Worm (Caenorhabditis elegans): ENCODE data around the gene srd-74.

srd-74 gene

ce11 chrIII:11746718-11747117 lies 35.2 kb upstream of the srd-74 start, which contains the start of gene mrt-2 (continued):
- TF ChIP-seq rcor-1 (GFP tag; IDR thresholded peaks at IDR 0.05) (peak; percentile 76), zim-3 (tag; optimal IDR thresholded peaks at IDR 0.05) (no peak), cebp-2 (GFP tag; IDR thresholded peaks at IDR 0.05) (no peak), madf-10 (tag; optimal IDR thresholded peaks at IDR 0.05) (peak; percentile 48), Y53F4B.3 (GFP tag; IDR thresholded peaks at IDR 0.05) (no peak), snpc-4 (GFP tag; optimal IDR thresholded peaks at IDR 0.05) (no peak), snpc-4 (tag; optimal IDR thresholded peaks at IDR 0.05) (peak in 1 of 4 experiments; percentile 21), lin-40 (tag; optimal IDR thresholded peaks at IDR 0.05) (peak; percentile 78), sptf-2 (GFP tag; optimal IDR thresholded peaks at IDR 0.05) (no peak), C06A6.2 (GFP tag; conservative IDR thresholded peaks at IDR 0.05) (no peak), hmg-1.2 (GFP tag; IDR thresholded peaks at IDR 0.05) (no peak), mcd-1 (GFP tag; IDR thresholded peaks at IDR 0.05) (peak; percentile 80), repo-1 (tag; optimal IDR thresholded peaks at IDR 0.05) (no peak), dpl-1 (GFP tag; optimal IDR thresholded peaks at IDR 0.05) (peak; percentile 55), lin-54 (GFP tag; optimal IDR thresholded peaks at IDR 0.05) (peak; percentile 91), athp-1 (tag; optimal IDR thresholded peaks at IDR 0.05) (no peak)

ce11 chrIII:11750232-11750631 lies 31.7 kb upstream of the srd-74 start:
- TF ChIP-seq dpff-1 (tag; optimal IDR thresholded peaks at IDR 0.05) (no peak), Y53G8AR.9 (GFP tag; conservative IDR thresholded peaks at IDR 0.05) (no peak), ceh-27 (GFP tag; optimal IDR thresholded peaks at IDR 0.05) (no peak), attf-5 (GFP tag; optimal IDR thresholded peaks at IDR 0.05) (no peak), snpc-1.3 (tag; optimal IDR thresholded peaks at IDR 0.05; ENCODE audit: insufficient read depth) (no peak), T07F8.4 (tag; optimal IDR thresholded peaks at IDR 0.05) (no peak), aptf-2 (GFP tag; conservative IDR thresholded peaks at IDR 0.05) (no peak), K11D2.4 (GFP tag; IDR thresholded peaks at IDR 0.05) (0 out of 2 replicates have a peak, but pooled peaks have one; percentile 21)

DNA sequence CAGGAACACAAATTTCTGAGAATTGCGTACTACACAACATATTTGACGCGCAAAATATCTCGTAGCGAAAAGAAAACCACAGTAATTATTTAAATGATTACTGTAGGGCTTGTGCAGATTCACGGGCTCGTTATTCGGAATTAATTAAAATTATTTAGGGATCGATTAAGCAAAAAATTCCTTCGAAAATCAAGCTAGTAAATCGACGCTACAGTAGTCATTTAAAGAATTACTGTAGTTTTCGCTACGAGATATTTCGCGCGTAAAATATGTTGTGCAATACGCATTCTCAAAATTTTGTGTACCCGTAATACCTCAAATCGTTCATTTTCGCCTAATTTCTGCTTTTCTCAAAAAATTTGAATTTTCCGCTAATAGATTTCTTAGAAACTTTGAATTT lies 31.1 kb upstream of the srd-74 start:
- TF ChIP-seq madf-6 (GFP tag; IDR thresholded peaks at IDR 0.05) (peak; percentile 59), rpc-1 (optimal IDR thresholded peaks at IDR 0.05) (no peak), rpc-1 (tag; optimal IDR thresholded peaks at IDR 0.05) (no peak), F33H1.4 (GFP tag; IDR thresholded peaks at IDR 0.05) (0 out of 2 replicates have a peak, but pooled peaks have one; percentile 18), sea-2 (GFP tag; IDR thresholded peaks at IDR 0.05) (no peak), ceh-91 (GFP tag; IDR thresholded peaks at IDR 0.05) (peak; percentile 56; the same call in 1 of the 2 replicates), lsl-1 (GFP tag; optimal IDR thresholded peaks at IDR 0.05) (peak; percentile 50), let-526 (GFP tag; IDR thresholded peaks at IDR 0.05) (no peak)

DNA sequence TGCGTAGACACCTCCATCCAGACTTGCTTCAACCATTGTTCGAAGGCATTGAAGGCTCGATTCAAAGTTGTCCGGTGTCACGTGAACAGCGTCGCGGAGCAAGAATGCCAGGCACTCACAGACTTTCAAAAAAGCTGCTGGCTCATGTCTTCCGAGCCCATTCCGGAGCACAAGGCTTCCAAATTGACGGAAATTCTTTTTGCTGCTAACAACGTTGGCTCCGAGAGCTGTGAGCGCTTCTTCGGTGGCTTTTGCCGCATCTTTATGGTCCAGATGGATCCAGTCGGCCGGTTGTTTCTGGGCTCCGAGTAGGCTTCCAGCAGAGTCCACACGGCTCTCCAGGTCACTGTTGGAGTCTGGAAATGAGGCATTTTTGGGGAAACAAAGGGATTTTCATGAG lies 24.0 kb upstream of the srd-74 start:
- no peak for TF ChIP-seq F52B5.7 (tag; optimal IDR thresholded peaks at IDR 0.05)
- no peak for TF ChIP-seq T07F8.4 (tag; optimal IDR thresholded peaks at IDR 0.05)
- no peak for TF ChIP-seq K11D2.4 (GFP tag; IDR thresholded peaks at IDR 0.05)
- no peak for TF ChIP-seq ztf-22 (GFP tag; optimal IDR thresholded peaks at IDR 0.05)
- TF ChIP-seq zfh-2 (GFP tag; conservative IDR thresholded peaks at IDR 0.05), result peak; percentile 53
- no peak for TF ChIP-seq B0261.1 (tag; optimal IDR thresholded peaks at IDR 0.05)
- no peak for TF ChIP-seq ceh-91 (GFP tag; IDR thresholded peaks at IDR 0.05)
